Worm (Caenorhabditis elegans) whole organism, young adult: ENCODE results near the gene F36A4.4.

ENCODE experiments used
- F22D6.2 ChIP-seq: sonication (generic microtip); optimal IDR thresholded peaks from 2 replicates; lab custom pipeline; 2016; ENCODE audit warnings: mild to moderate bottlenecking, missing genetic modification characterization, missing compliant biosample characterization
- F55B11.4 ChIP-seq: sonication (generic microtip); optimal IDR thresholded peaks from 2 replicates; lab custom pipeline; 2016; ENCODE audit warnings: missing compliant biosample characterization, missing genetic modification characterization, borderline replicate concordance; ENCODE audit not compliant: insufficient read depth
- Y53F4B.3 ChIP-seq: fragments of 200-800 bp; sonication (Bioruptor generic); IDR thresholded peaks from 2 replicates; pipeline ENCODE4 v1.3.6; 2022; ENCODE audit warnings: missing genetic modification reagents, missing genetic modification characterization, missing compliant biosample characterization
- Y95B8A.8 ChIP-seq: fragments of 200-800 bp; sonication (Bioruptor generic); IDR thresholded peaks from 2 replicates; pipeline ENCODE4 v1.3.6; 2022; ENCODE audit warnings: missing genetic modification reagents, missing genetic modification characterization, missing compliant biosample characterization
- ama-1 ChIP-seq, 3 experiments: fragments of 150-350 bp in 1 of 3; sonication (generic microtip) in 2 of 3; optimal IDR thresholded peaks; 2 replicates each; lab custom pipeline; 2014 to 2018; ENCODE audit warnings: missing biosample characterization in 2 of 3, missing genetic modification characterization in 2 of 3, missing genetic modification reagents in 2 of 3
- hrde-1 ChIP-seq: sonication (generic microtip); optimal IDR thresholded peaks from 2 replicates; lab custom pipeline; 2016; ENCODE audit warnings: missing genetic modification characterization, mild to moderate bottlenecking, missing compliant biosample characterization, moderate library complexity, missing genotype, missing genetic modification reagents, borderline replicate concordance
- nfya-1 ChIP-seq: sonication (generic microtip); optimal IDR thresholded peaks from 2 replicates; lab custom pipeline; 2017; ENCODE audit warnings: antibody characterized with exemption, missing compliant biosample characterization, missing genetic modification characterization, borderline replicate concordance; ENCODE audit not compliant: insufficient read depth
- nhr-90 ChIP-seq: sonication (generic microtip); optimal IDR thresholded peaks from 2 replicates; lab custom pipeline; 2016; ENCODE audit warnings: missing genotype, mild to moderate bottlenecking, missing genetic modification characterization, missing compliant biosample characterization
- pha-4 ChIP-seq: fragments of 150-350 bp; sonication (generic microtip); optimal IDR thresholded peaks from 2 replicates; lab custom pipeline; 2014; ENCODE audit warnings: missing biosample characterization, missing genetic modification reagents, missing genetic modification characterization
- snpc-4 ChIP-seq, 5 experiments: fragments of 150-350 bp in 1 of 5; sonication (generic microtip) in 4 of 5; optimal IDR thresholded peaks; 2 replicates each; lab custom pipeline; 2014 to 2018; ENCODE audit warnings: missing genetic modification characterization in 5 of 5, missing biosample characterization in 3 of 5, antibody characterized with exemption in 2 of 5, mild to moderate bottlenecking in 2 of 5, missing compliant biosample characterization in 2 of 5, missing genotype in 2 of 5, moderate library complexity in 2 of 5, missing genetic modification reagents in 1 of 5
- tbp1 ChIP-seq: fragments of 200-800 bp; sonication (Bioruptor generic); optimal IDR thresholded peaks from 2 replicates; lab custom pipeline; 2018; ENCODE audit warnings: mild to moderate bottlenecking, missing genetic modification characterization, missing compliant biosample characterization
- unc-130 ChIP-seq: sonication (generic microtip); optimal IDR thresholded peaks from 2 replicates; lab custom pipeline; 2016; ENCODE audit warnings: missing genetic modification reagents, missing genetic modification characterization, missing compliant biosample characterization

- TF ChIP-seq hrde-1 (tag; lab: Kevin White, UChicago) (no peak), ama-1 (optimal IDR thresholded peaks at IDR 0.05; lab: Kevin White, UChicago) (peak; percentile 25), ama-1 (GFP tag; optimal IDR thresholded peaks at IDR 0.05; lab: Kevin White, UChicago) (no peak), unc-130 (GFP tag; lab: Kevin White, UChicago) (no peak), pha-4 (tag; lab: Kevin White, UChicago) (no peak), Y95B8A.8 (GFP tag; lab: Robert Waterston, UW) (no peak), Y53F4B.3 (GFP tag; lab: Robert Waterston, UW) (no peak), nhr-90 (tag; lab: Kevin White, UChicago) (no peak), tbp1 (no peak), F22D6.2 (tag; lab: Kevin White, UChicago) (no peak), F55B11.4 (tag; lab: Kevin White, UChicago) (no peak), snpc-4 (GFP tag; optimal IDR thresholded peaks at IDR 0.05; lab: Kevin White, UChicago) (no peak), snpc-4 (tag; optimal IDR thresholded peaks at IDR 0.05; lab: Kevin White, UChicago) (no peak), nfya-1 (tag; lab: Kevin White, UChicago) (no peak)
Measured at ce11 chrIV:4236671-4237070, 30.7 kb upstream of the F36A4.4 start.
